Worm (Caenorhabditis elegans): ENCODE measurements around the gene R10E9.2.

DNA sequence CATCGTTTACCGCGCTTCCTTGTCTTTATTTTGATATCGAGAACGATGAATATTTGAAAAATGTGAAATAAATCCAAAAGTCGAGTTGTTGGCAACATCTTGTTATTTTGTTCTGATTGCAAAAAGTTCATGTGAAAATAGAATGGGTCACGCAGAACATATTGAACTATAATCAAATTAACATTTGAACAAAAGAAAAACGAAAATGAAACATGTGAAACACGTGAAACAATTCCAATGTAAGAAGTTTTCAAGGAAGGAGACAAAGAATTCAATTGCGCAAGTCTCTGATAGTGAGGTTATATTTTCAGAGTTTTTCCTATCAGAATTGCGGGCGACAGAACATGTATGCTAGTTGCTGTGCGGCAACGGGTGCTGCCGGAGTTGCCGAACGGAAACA is 32.7 kb downstream of the R10E9.2 start, which contains the start of gene F37A8.2:
- TF ChIP-seq dpl-1 (GFP tag; optimal IDR thresholded peaks at IDR 0.05) (no peak), nhr-85 (tag) (no peak), ceh-88 (GFP tag; IDR thresholded peaks at IDR 0.05) (no peak), lin-13 (GFP tag; optimal IDR thresholded peaks at IDR 0.05) (no peak), mdl-1 (tag; optimal IDR thresholded peaks at IDR 0.05) (no peak), blmp-1 (tag; optimal IDR thresholded peaks at IDR 0.05) (no peak)

Data from whole organism, L1 larva.